Fruit fly (Drosophila melanogaster) whole organism, embryonic: ENCODE results near the gene CG32163.

Experiments
- Antp ChIP-seq: fragments of 200-800 bp; sonication (Bioruptor generic); optimal IDR thresholded peaks from 3 replicates; lab custom pipeline; 2016; ENCODE audit warnings: missing biosample characterization, missing genetic modification characterization
- CG10366 ChIP-seq: fragments of 200-800 bp; sonication (Bioruptor generic); IDR thresholded peaks from 2 replicates; pipeline ENCODE4 v1.3.6; 2022; ENCODE audit warnings: missing biosample characterization, missing genetic modification characterization
- CG11695 ChIP-seq: fragments of 200-800 bp; sonication (Bioruptor generic); IDR thresholded peaks from 3 replicates; pipeline ENCODE4 v1.3.6; 2022; ENCODE audit warnings: missing biosample characterization, missing genetic modification characterization
- CG11723 ChIP-seq: fragments of 200-800 bp; sonication (Bioruptor generic); optimal IDR thresholded peaks from 2 replicates; lab custom pipeline; 2017; ENCODE audit warnings: missing biosample characterization, mild to moderate bottlenecking, missing genetic modification characterization
- CG12155 ChIP-seq: fragments of 200-800 bp; sonication (Bioruptor generic); optimal IDR thresholded peaks from 3 replicates; lab custom pipeline; 2016; ENCODE audit warnings: missing biosample characterization, missing genetic modification characterization
- CG13287 ChIP-seq: fragments of 200-800 bp; sonication (Bioruptor generic); IDR thresholded peaks from 2 replicates; pipeline ENCODE4 v1.3.6; 2022; ENCODE audit warnings: missing biosample characterization, missing genetic modification characterization; ENCODE audit not compliant: partially characterized antibody
- CG17829 ChIP-seq: fragments of 200-800 bp; optimal IDR thresholded peaks from 2 replicates; lab custom pipeline; 2019; ENCODE audit warnings: missing biosample characterization, mild to moderate bottlenecking, missing genetic modification characterization, moderate library complexity
- CG2202 ChIP-seq: fragments of 200-800 bp; sonication (Bioruptor generic); optimal IDR thresholded peaks from 2 replicates; lab custom pipeline; 2018; ENCODE audit warnings: missing biosample characterization, mild to moderate bottlenecking, missing genetic modification characterization
- CG2712 ChIP-seq: fragments of 200-800 bp; optimal IDR thresholded peaks from 3 replicates; lab custom pipeline; 2019; ENCODE audit warnings: missing biosample characterization, mild to moderate bottlenecking, missing genetic modification characterization, moderate library complexity
- CG2875 ChIP-seq: fragments of 200-800 bp; sonication (Bioruptor generic); optimal IDR thresholded peaks from 2 replicates; lab custom pipeline; 2017; ENCODE audit warnings: missing biosample characterization, mild to moderate bottlenecking, missing genetic modification characterization, missing genetic modification reagents
- CG30431 ChIP-seq: fragments of 200-800 bp; sonication (Bioruptor generic); optimal IDR thresholded peaks from 2 replicates; lab custom pipeline; 2017; ENCODE audit warnings: missing biosample characterization, missing genetic modification characterization
- CG3065 ChIP-seq: fragments of 200-800 bp; sonication (Bioruptor generic); optimal IDR thresholded peaks from 2 replicates; lab custom pipeline; 2016; ENCODE audit warnings: missing biosample characterization, missing genetic modification characterization
- CG31224 ChIP-seq: fragments of 200-800 bp; sonication (Bioruptor generic); IDR thresholded peaks from 2 replicates; pipeline ENCODE4 v1.3.6; 2022; ENCODE audit warnings: missing biosample characterization, missing genetic modification characterization
- CG4854 ChIP-seq: fragments of 200-800 bp; sonication (Bioruptor generic); optimal IDR thresholded peaks from 2 replicates; lab custom pipeline; 2016; ENCODE audit warnings: missing biosample characterization, missing genetic modification characterization, inconsistent platforms
- CG6654 ChIP-seq: fragments of 200-800 bp; sonication (Bioruptor generic); optimal IDR thresholded peaks from 2 replicates; lab custom pipeline; 2017; ENCODE audit warnings: missing biosample characterization, mild to moderate bottlenecking, missing genetic modification characterization
- CG6689 ChIP-seq: fragments of 200-800 bp; sonication (Bioruptor generic); IDR thresholded peaks from 2 replicates; pipeline ENCODE4 v1.3.6; 2022; ENCODE audit warnings: missing biosample characterization, missing genetic modification characterization
- CG6765 ChIP-seq: fragments of 200-800 bp; sonication (Bioruptor generic); optimal IDR thresholded peaks from 3 replicates; lab custom pipeline; 2017; ENCODE audit warnings: missing biosample characterization, mild to moderate bottlenecking, missing genetic modification characterization
- CG6791 ChIP-seq: fragments of 200-800 bp; sonication (Bioruptor generic); IDR thresholded peaks from 3 replicates; pipeline ENCODE4 v1.3.6; 2022; ENCODE audit warnings: missing biosample characterization, missing genetic modification characterization; ENCODE audit not compliant: partially characterized antibody
- CG8359 ChIP-seq: fragments of 200-800 bp; sonication (Bioruptor generic); optimal IDR thresholded peaks from 2 replicates; lab custom pipeline; 2017; ENCODE audit warnings: missing biosample characterization, mild to moderate bottlenecking, missing genetic modification characterization, borderline replicate concordance
- CG9817 ChIP-seq: fragments of 200-800 bp; sonication (Bioruptor generic); optimal IDR thresholded peaks from 2 replicates; lab custom pipeline; 2018; ENCODE audit warnings: missing biosample characterization, mild to moderate bottlenecking, missing genetic modification characterization, moderate library complexity
- CG9932 ChIP-seq: fragments of 200-800 bp; sonication (Bioruptor generic); IDR thresholded peaks from 2 replicates; pipeline ENCODE4 v1.3.6; 2022; ENCODE audit warnings: missing biosample characterization, missing genetic modification characterization
- CTCF ChIP-seq: fragments of 200-800 bp; sonication (Bioruptor generic); optimal IDR thresholded peaks from 2 replicates; lab custom pipeline; 2017; ENCODE audit warnings: missing biosample characterization, mild to moderate bottlenecking, missing genetic modification characterization, moderate library complexity
- Dp ChIP-seq: fragments of 200-800 bp; sonication (Bioruptor generic); optimal IDR thresholded peaks from 2 replicates; lab custom pipeline; 2018; ENCODE audit warnings: missing biosample characterization, mild to moderate bottlenecking, missing genetic modification characterization, moderate library complexity
- E2f1 ChIP-seq: fragments of 200-800 bp; sonication (Bioruptor generic); IDR thresholded peaks from 2 replicates; pipeline ENCODE4 v1.3.6; 2022; ENCODE audit warnings: missing biosample characterization, missing genetic modification characterization
- ERR ChIP-seq: fragments of 200-800 bp; sonication (Bioruptor generic); optimal IDR thresholded peaks from 2 replicates; lab custom pipeline; 2016; ENCODE audit warnings: missing biosample characterization, missing genetic modification characterization
- Gsc ChIP-seq: fragments of 200-800 bp; sonication (Bioruptor generic); IDR thresholded peaks from 2 replicates; pipeline ENCODE4 v1.3.6; 2022; ENCODE audit warnings: missing biosample characterization, missing genetic modification characterization
- H15 ChIP-seq: fragments of 200-800 bp; sonication (Bioruptor generic); IDR thresholded peaks from 3 replicates; pipeline ENCODE4 v1.3.6; 2022; ENCODE audit warnings: missing biosample characterization, missing genetic modification characterization
- Lhr ChIP-seq: fragments of 200-800 bp; sonication (Bioruptor generic); optimal IDR thresholded peaks from 3 replicates; lab custom pipeline; 2017; ENCODE audit warnings: mild to moderate bottlenecking, missing biosample characterization, missing genetic modification reagents, missing genetic modification characterization
- Lim3 ChIP-seq: fragments of 200-800 bp; sonication (Bioruptor generic); IDR thresholded peaks from 2 replicates; pipeline ENCODE4 v1.3.6; 2022; ENCODE audit warnings: missing biosample characterization, missing genetic modification characterization
- Mad ChIP-seq: fragments of 200-800 bp; sonication (Bioruptor generic); optimal IDR thresholded peaks from 2 replicates; lab custom pipeline; 2016; ENCODE audit warnings: missing biosample characterization, missing genetic modification characterization
- Myb ChIP-seq: fragments of 200-800 bp; sonication (Bioruptor generic); optimal IDR thresholded peaks from 2 replicates; lab custom pipeline; 2016; ENCODE audit warnings: missing biosample characterization, missing genetic modification characterization
- Nf-YA ChIP-seq: fragments of 200-800 bp; sonication (Bioruptor generic); IDR thresholded peaks from 2 replicates; pipeline ENCODE4 v1.3.6; 2022; ENCODE audit warnings: missing biosample characterization, missing genetic modification characterization
- Sin3A ChIP-seq: fragments of >200 bp; optimal IDR thresholded peaks from 2 replicates; lab custom pipeline; 2018
- Xrp1 ChIP-seq: fragments of 200-800 bp; sonication (Bioruptor generic); IDR thresholded peaks from 2 replicates; pipeline ENCODE4 v1.3.6; 2022; ENCODE audit warnings: missing biosample characterization, missing genetic modification characterization
- ap ChIP-seq: fragments of 200-800 bp; sonication (Bioruptor generic); IDR thresholded peaks from 2 replicates; pipeline ENCODE4 v1.3.6; 2022; ENCODE audit warnings: missing biosample characterization, missing genetic modification characterization
- bowl ChIP-seq: fragments of 200-800 bp; sonication (Bioruptor generic); IDR thresholded peaks from 2 replicates; pipeline ENCODE4 v1.3.6; 2022; ENCODE audit warnings: missing biosample characterization, missing genetic modification characterization
- btn ChIP-seq: fragments of 200-800 bp; sonication (Bioruptor generic); optimal IDR thresholded peaks from 2 replicates; lab custom pipeline; 2016; ENCODE audit warnings: missing biosample characterization, missing genetic modification characterization
- da ChIP-seq: fragments of 200-800 bp; sonication (Bioruptor generic); optimal IDR thresholded peaks from 2 replicates; lab custom pipeline; 2016; ENCODE audit warnings: missing biosample characterization, missing genetic modification characterization
- fu2 ChIP-seq: fragments of 200-800 bp; sonication (Bioruptor generic); optimal IDR thresholded peaks from 2 replicates; lab custom pipeline; 2016; ENCODE audit warnings: missing biosample characterization, missing genetic modification characterization
- gcm2 ChIP-seq: fragments of 200-800 bp; sonication (Bioruptor generic); optimal IDR thresholded peaks from 2 replicates; lab custom pipeline; 2016; ENCODE audit warnings: missing biosample characterization, missing genetic modification characterization
- grn ChIP-seq: fragments of 200-800 bp; sonication (Bioruptor generic); optimal IDR thresholded peaks from 3 replicates; lab custom pipeline; 2017; ENCODE audit warnings: missing biosample characterization, missing genetic modification characterization
- gsb ChIP-seq: fragments of 200-800 bp; sonication (Bioruptor generic); IDR thresholded peaks from 2 replicates; pipeline ENCODE4 v1.3.6; 2022; ENCODE audit warnings: missing biosample characterization, missing genetic modification characterization
- hbn ChIP-seq: fragments of 200-800 bp; sonication (Bioruptor generic); IDR thresholded peaks from 2 replicates; pipeline ENCODE4 v1.3.6; 2022; ENCODE audit warnings: missing biosample characterization, missing genetic modification characterization; ENCODE audit not compliant: partially characterized antibody
- hth ChIP-seq: fragments of >200 bp; optimal IDR thresholded peaks from 2 replicates; lab custom pipeline; 2017; ENCODE audit warnings: inconsistent platforms
- insv ChIP-seq, 2 experiments: fragments of 200-800 bp; sonication (Bioruptor generic); optimal IDR thresholded peaks; 3 replicates each; lab custom pipeline; 2016 to 2018; ENCODE audit warnings: missing biosample characterization in 2 of 2, missing genetic modification characterization in 2 of 2
- lab ChIP-seq: fragments of 200-800 bp; sonication (Bioruptor generic); optimal IDR thresholded peaks from 3 replicates; lab custom pipeline; 2017; ENCODE audit warnings: missing biosample characterization, missing genetic modification characterization, mild to moderate bottlenecking, moderate library complexity, missing genetic modification reagents
- mirr ChIP-seq: fragments of 200-800 bp; sonication (Bioruptor generic); optimal IDR thresholded peaks from 3 replicates; lab custom pipeline; 2018; ENCODE audit warnings: missing biosample characterization, mild to moderate bottlenecking, missing genetic modification characterization
- odd ChIP-seq: fragments of 200-800 bp; sonication (Bioruptor generic); optimal IDR thresholded peaks from 2 replicates; lab custom pipeline; 2017; ENCODE audit warnings: missing biosample characterization, mild to moderate bottlenecking, missing genetic modification characterization
- pnt ChIP-seq: fragments of 200-800 bp; sonication (Bioruptor generic); optimal IDR thresholded peaks from 3 replicates; lab custom pipeline; 2016; ENCODE audit warnings: missing biosample characterization, missing genetic modification characterization
- stwl ChIP-seq: fragments of 200-800 bp; sonication (Bioruptor generic); optimal IDR thresholded peaks from 3 replicates; lab custom pipeline; 2018; ENCODE audit warnings: missing biosample characterization, mild to moderate bottlenecking, missing genetic modification characterization, moderate library complexity
- tx ChIP-seq: fragments of 200-800 bp; sonication (Bioruptor generic); optimal IDR thresholded peaks from 2 replicates; lab custom pipeline; 2016; ENCODE audit warnings: missing biosample characterization, missing genetic modification characterization
- unc-4 ChIP-seq: fragments of 200-800 bp; sonication (Bioruptor generic); IDR thresholded peaks from 2 replicates; pipeline ENCODE4 v1.3.6; 2022; ENCODE audit warnings: missing biosample characterization, missing genetic modification characterization; ENCODE audit not compliant: partially characterized antibody
- vfl ChIP-seq: fragments of 200-800 bp; sonication (Bioruptor generic); optimal IDR thresholded peaks from 2 replicates; lab custom pipeline; 2016; ENCODE audit warnings: missing biosample characterization, missing genetic modification characterization
- zfh1 ChIP-seq: fragments of 200-800 bp; sonication (Bioruptor generic); IDR thresholded peaks from 3 replicates; pipeline ENCODE4 v1.3.6; 2022; ENCODE audit warnings: missing biosample characterization, missing genetic modification characterization

Gene CG32163

dm6 chr3L:16572208-16572607 is 14.7 kb upstream of the CG32163 start (continued):
- TF ChIP-seq CG9932 (GFP tag; lab: Robert Waterston, UW), result no peak
- TF ChIP-seq CG10366 (GFP tag; lab: Robert Waterston, UW), result no peak
- TF ChIP-seq CG6689 (GFP tag; lab: Robert Waterston, UW), result no peak
- no peak for TF ChIP-seq vfl
- TF ChIP-seq Sin3A (lab: Kevin White, UChicago), result no peak
- no peak for TF ChIP-seq CG9817
- TF ChIP-seq Xrp1 (GFP tag; lab: Robert Waterston, UW), result no peak
- no peak for TF ChIP-seq insv (GFP tag; optimal IDR thresholded peaks at IDR 0.05; lab: Kevin White, UChicago)
- TF ChIP-seq CG13287 (GFP tag; lab: Robert Waterston, UW), result peak; percentile 23; the same call in 1 of the 2 replicates
- TF ChIP-seq CG31224 (GFP tag; lab: Robert Waterston, UW), result no peak
- no peak for TF ChIP-seq CG3065
- TF ChIP-seq bowl, result no peak
- no peak for TF ChIP-seq odd
- no peak for TF ChIP-seq Nf-YA (GFP tag; lab: Robert Waterston, UW)
- no peak for TF ChIP-seq zfh1 (GFP tag; lab: Robert Waterston, UW)
- no peak for TF ChIP-seq hth (lab: Kevin White, UChicago)
- TF ChIP-seq Lim3 (GFP tag; lab: Robert Waterston, UW), result no peak
- TF ChIP-seq CG6765 (GFP tag; lab: Kevin White, UChicago), result no peak
- no peak for TF ChIP-seq CG12155 (GFP tag; lab: Kevin White, UChicago)
- peak; percentile 99 for TF ChIP-seq CG8359 (GFP tag; lab: Kevin White, UChicago)
- no peak for TF ChIP-seq Lhr
- no peak for TF ChIP-seq pnt (GFP tag; lab: Kevin White, UChicago)
- TF ChIP-seq gcm2 (GFP tag; lab: Kevin White, UChicago), result no peak
- TF ChIP-seq CG17829 (tag; lab: Kevin White, UChicago), result no peak
- TF ChIP-seq Mad (GFP tag; lab: Kevin White, UChicago), result no peak
- TF ChIP-seq CG11723, result no peak
- TF ChIP-seq H15 (GFP tag; lab: Robert Waterston, UW), result no peak
- no peak for TF ChIP-seq ERR (GFP tag; lab: Kevin White, UChicago)
- TF ChIP-seq Gsc (GFP tag; lab: Robert Waterston, UW), result no peak
- peak; percentile 9 for TF ChIP-seq mirr (GFP tag; lab: Kevin White, UChicago)
- TF ChIP-seq CG2875 (GFP tag; lab: Kevin White, UChicago), result no peak
- TF ChIP-seq CG2712 (tag; lab: Kevin White, UChicago), result no peak
- TF ChIP-seq Dp, result no peak
- no peak for TF ChIP-seq da (GFP tag; lab: Kevin White, UChicago)
- TF ChIP-seq gsb, result no peak
- no peak for TF ChIP-seq fu2
- no peak for TF ChIP-seq ap (GFP tag; lab: Robert Waterston, UW)
- no peak for TF ChIP-seq CG2202 (tag; lab: Kevin White, UChicago)
- no peak for TF ChIP-seq CTCF
- no peak for TF ChIP-seq tx
- TF ChIP-seq CG6791 (GFP tag; lab: Robert Waterston, UW), result 0 out of 3 replicates have a peak, but pooled peaks have one; percentile 6
- no peak for TF ChIP-seq E2f1 (GFP tag; lab: Robert Waterston, UW)
- TF ChIP-seq Antp (GFP tag; lab: Kevin White, UChicago), result no peak
- no peak for TF ChIP-seq CG6654 (GFP tag; lab: Kevin White, UChicago)
- no peak for TF ChIP-seq Myb
- no peak for TF ChIP-seq CG4854 (GFP tag; lab: Kevin White, UChicago)
- TF ChIP-seq grn (GFP tag; lab: Kevin White, UChicago), result peak; percentile 92
- TF ChIP-seq stwl (tag; lab: Kevin White, UChicago), result peak; percentile 15
- TF ChIP-seq btn (GFP tag; lab: Kevin White, UChicago), result no peak
- 0 out of 3 replicates have a peak, but pooled peaks have one; percentile 26 for TF ChIP-seq CG11695 (GFP tag; lab: Robert Waterston, UW)
- TF ChIP-seq unc-4 (GFP tag; lab: Robert Waterston, UW), result peak; percentile 23; the same call in 1 of the 2 replicates
- no peak for TF ChIP-seq CG30431 (GFP tag; lab: Kevin White, UChicago)
- TF ChIP-seq hbn, result no peak
- TF ChIP-seq lab (GFP tag; lab: Kevin White, UChicago), result peak; percentile 55
